Worm (Caenorhabditis elegans): ENCODE results near the gene C01G5.5.

The C01G5.5 gene

DNA sequence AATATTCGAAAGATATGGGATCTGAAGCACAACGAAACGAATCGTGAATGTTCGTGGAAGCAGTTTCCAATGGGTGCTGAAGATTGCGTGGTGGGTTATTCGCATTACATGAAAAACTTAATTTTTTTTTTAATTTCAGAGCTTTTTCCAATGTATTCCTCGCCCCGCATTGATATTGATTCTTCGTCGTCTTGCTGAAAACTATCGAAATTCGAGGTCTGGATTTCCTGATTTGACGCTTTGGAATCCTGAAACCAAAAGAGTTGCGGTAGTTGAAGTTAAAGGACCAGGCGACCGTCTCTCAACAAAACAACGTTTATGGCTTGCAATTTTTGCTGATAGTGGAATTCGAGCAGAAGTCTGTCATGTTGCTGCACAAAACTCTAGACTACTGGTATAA, 27.6 kb downstream of the C01G5.5 start (continued):
- peak; percentile 56 for TF ChIP-seq repo-1 (tag; optimal IDR thresholded peaks at IDR 0.05)
- no peak for TF ChIP-seq egl-18 (GFP tag; IDR thresholded peaks at IDR 0.05)
- TF ChIP-seq ZK185.1 (tag; optimal IDR thresholded peaks at IDR 0.05; ENCODE audit: poor library complexity, severe bottlenecking): no peak
- TF ChIP-seq athp-1 (tag; optimal IDR thresholded peaks at IDR 0.05): no peak
- TF ChIP-seq B0336.3 (GFP tag; IDR thresholded peaks at IDR 0.05): peak; percentile 48; the same call in 1 of the 2 replicates
- TF ChIP-seq lsl-1 (GFP tag; optimal IDR thresholded peaks at IDR 0.05): no peak
- no peak for TF ChIP-seq F23B12.7 (tag; optimal IDR thresholded peaks at IDR 0.05; ENCODE audit: insufficient read depth)
- TF ChIP-seq nfyb-1 (GFP tag; IDR thresholded peaks at IDR 0.05): 0 out of 2 replicates have a peak, but pooled peaks have one; percentile 7
- TF ChIP-seq nhr-120 (GFP tag; IDR thresholded peaks at IDR 0.05): no peak
- TF ChIP-seq snpc-4 (GFP tag; optimal IDR thresholded peaks at IDR 0.05): no peak
- peak in 1 of 4 experiments; percentile 9 for TF ChIP-seq snpc-4 (tag; optimal IDR thresholded peaks at IDR 0.05)
- no peak for TF ChIP-seq nhr-90 (tag; optimal IDR thresholded peaks at IDR 0.05)
- TF ChIP-seq tlf-1 (GFP tag; optimal IDR thresholded peaks at IDR 0.05): no peak
- no peak for TF ChIP-seq ets-4 (GFP tag; optimal IDR thresholded peaks at IDR 0.05)
- no peak for TF ChIP-seq pha-4 (tag; optimal IDR thresholded peaks at IDR 0.05)
- TF ChIP-seq attf-3 (GFP tag; conservative IDR thresholded peaks at IDR 0.05): no peak
- TF ChIP-seq nhr-80 (tag; optimal IDR thresholded peaks at IDR 0.05): no peak

- no peak for TF ChIP-seq madf-3 (GFP tag; IDR thresholded peaks at IDR 0.05)
- TF ChIP-seq efl-1 (GFP tag; optimal IDR thresholded peaks at IDR 0.05): no peak
- TF ChIP-seq ztf-18 (tag; optimal IDR thresholded peaks at IDR 0.05): no peak
- TF ChIP-seq B0336.3 (GFP tag; IDR thresholded peaks at IDR 0.05): peak; percentile 61; the same call in 1 of the 2 replicates
- no peak for TF ChIP-seq nhr-27 (tag; optimal IDR thresholded peaks at IDR 0.05)
- TF ChIP-seq F52B5.7 (tag; optimal IDR thresholded peaks at IDR 0.05): no peak
- TF ChIP-seq Y53F4B.3 (GFP tag; IDR thresholded peaks at IDR 0.05): no peak
- no peak for TF ChIP-seq mel-28 (tag; optimal IDR thresholded peaks at IDR 0.05; ENCODE audit: borderline replicate concordance)
- no peak for TF ChIP-seq B0035.1 (tag; optimal IDR thresholded peaks at IDR 0.05)
- no peak for TF ChIP-seq xnd-1 (tag; optimal IDR thresholded peaks at IDR 0.05)
- no peak for TF ChIP-seq ztf-28 (GFP tag; IDR thresholded peaks at IDR 0.05)
- TF ChIP-seq nhr-120 (GFP tag; IDR thresholded peaks at IDR 0.05): no peak
- no peak for TF ChIP-seq dpl-1 (GFP tag; optimal IDR thresholded peaks at IDR 0.05)
- no peak for TF ChIP-seq hmg-20 (GFP tag; IDR thresholded peaks at IDR 0.05)
- TF ChIP-seq lin-35 (GFP tag; optimal IDR thresholded peaks at IDR 0.05): no peak
- TF ChIP-seq aptf-3 (GFP tag; IDR thresholded peaks at IDR 0.05): no peak
- no peak for TF ChIP-seq sdz-38 (tag; optimal IDR thresholded peaks at IDR 0.05)
- TF ChIP-seq attf-3 (GFP tag; conservative IDR thresholded peaks at IDR 0.05): no peak
- TF ChIP-seq ekl-4 (GFP tag; IDR thresholded peaks at IDR 0.05): 0 out of 2 replicates have a peak, but pooled peaks have one; percentile 29
- 0 out of 2 replicates have a peak, but pooled peaks have one; percentile 46 for TF ChIP-seq Y95B8A.8 (GFP tag; IDR thresholded peaks at IDR 0.05)
- no peak for TF ChIP-seq ztf-26 (tag; optimal IDR thresholded peaks at IDR 0.05)
- no peak for TF ChIP-seq him-1 (tag; optimal IDR thresholded peaks at IDR 0.05)
- TF ChIP-seq cebp-1 (GFP tag; IDR thresholded peaks at IDR 0.05): no peak
- TF ChIP-seq cebp-1 (tag; optimal IDR thresholded peaks at IDR 0.05): peak; percentile 31
- TF ChIP-seq Y53G8AR.9 (GFP tag; conservative IDR thresholded peaks at IDR 0.05): no peak
- no peak for TF ChIP-seq snpc-1.1 (tag; optimal IDR thresholded peaks at IDR 0.05; ENCODE audit: insufficient read depth)
- TF ChIP-seq F33H1.4 (GFP tag; IDR thresholded peaks at IDR 0.05): no peak
- TF ChIP-seq akir-1 (GFP tag; optimal IDR thresholded peaks at IDR 0.05): no peak
- TF ChIP-seq pbrm-1 (GFP tag; IDR thresholded peaks at IDR 0.05): no peak
- TF ChIP-seq bed-1 (GFP tag; IDR thresholded peaks at IDR 0.05): no peak
- TF ChIP-seq T07F8.4 (tag; optimal IDR thresholded peaks at IDR 0.05): no peak
- TF ChIP-seq athp-1 (tag; optimal IDR thresholded peaks at IDR 0.05): no peak
- no peak for TF ChIP-seq D2030.7 (GFP tag; IDR thresholded peaks at IDR 0.05)
- no peak for TF ChIP-seq nfya-2 (GFP tag; IDR thresholded peaks at IDR 0.05)
- no peak for TF ChIP-seq Y67H2A.10 (GFP tag; conservative IDR thresholded peaks at IDR 0.05)
Observed at ce11 chrIV:6554865-6555264, 30.5 kb downstream of the C01G5.5 start.

All from whole organism, young adult.